Worm (Caenorhabditis elegans) whole organism, mixed stage, embryonic: ENCODE results near the gene srx-129.
A peak's percentile ranks its signal among the peaks of the same experiment; 100 is the strongest.

Experiments used
- M03D4.4 ChIP-seq: sonication (generic microtip); optimal IDR thresholded peaks from 2 replicates; lab custom pipeline; 2017; ENCODE audit warnings: mild to moderate bottlenecking, missing genetic modification characterization, missing compliant biosample characterization
- blmp-1 ChIP-seq: fragments of 150-350 bp; optimal IDR thresholded peaks from 2 replicates; lab custom pipeline; 2014; ENCODE audit warnings: missing biosample characterization, missing genetic modification characterization
- ceh-39 ChIP-seq: fragments of 150-350 bp; optimal IDR thresholded peaks from 2 replicates; lab custom pipeline; 2014; ENCODE audit warnings: missing biosample characterization, missing genetic modification characterization
- ceh-43 ChIP-seq: fragments of 200-800 bp; sonication (Bioruptor generic); optimal IDR thresholded peaks from 2 replicates; lab custom pipeline; 2018; ENCODE audit warnings: mild to moderate bottlenecking, missing genetic modification characterization, moderate library complexity, missing compliant biosample characterization
- ceh-83 ChIP-seq: fragments of 200-800 bp; sonication (Bioruptor generic); optimal IDR thresholded peaks from 2 replicates; lab custom pipeline; 2018; ENCODE audit warnings: mild to moderate bottlenecking, missing genetic modification characterization, missing compliant biosample characterization
- ces-1 ChIP-seq: fragments of 150-350 bp; optimal IDR thresholded peaks from 2 replicates; lab custom pipeline; 2014; ENCODE audit warnings: missing biosample characterization, missing genetic modification reagents, missing genetic modification characterization
- cnd-1 ChIP-seq: fragments of 200-800 bp; sonication (Bioruptor generic); optimal IDR thresholded peaks from 2 replicates; lab custom pipeline; 2018; ENCODE audit warnings: mild to moderate bottlenecking, missing genetic modification characterization, missing compliant biosample characterization
- drap-1 ChIP-seq: fragments of 200-800 bp; sonication (Bioruptor generic); optimal IDR thresholded peaks from 3 replicates; lab custom pipeline; 2018; ENCODE audit warnings: mild to moderate bottlenecking, missing genetic modification characterization, missing compliant biosample characterization
- elt-1 ChIP-seq: sonication (generic microtip); optimal IDR thresholded peaks from 2 replicates; lab custom pipeline; 2017; ENCODE audit warnings: missing genetic modification characterization, mild to moderate bottlenecking, missing compliant biosample characterization, antibody characterized with exemption, moderate library complexity, borderline replicate concordance; ENCODE audit not compliant: insufficient read depth
- flh-1 ChIP-seq: fragments of 200-800 bp; sonication (Bioruptor generic); optimal IDR thresholded peaks from 2 replicates; lab custom pipeline; 2018; ENCODE audit warnings: mild to moderate bottlenecking, missing genetic modification characterization, moderate library complexity, missing compliant biosample characterization
- ham-2 ChIP-seq: fragments of 200-800 bp; sonication (Bioruptor generic); optimal IDR thresholded peaks from 2 replicates; lab custom pipeline; 2018; ENCODE audit warnings: mild to moderate bottlenecking, missing genetic modification characterization, missing compliant biosample characterization
- hlh-1 ChIP-seq: fragments of 150-350 bp; optimal IDR thresholded peaks from 2 replicates; lab custom pipeline; 2014; ENCODE audit warnings: missing biosample characterization, missing genetic modification reagents, missing genetic modification characterization
- lin-13 ChIP-seq: fragments of 150-350 bp; optimal IDR thresholded peaks from 2 replicates; lab custom pipeline; 2014; ENCODE audit warnings: missing biosample characterization, missing genetic modification characterization
- lin-32 ChIP-seq: fragments of 200-800 bp; sonication (Bioruptor generic); optimal IDR thresholded peaks from 2 replicates; lab custom pipeline; 2018; ENCODE audit warnings: mild to moderate bottlenecking, missing genetic modification characterization, missing compliant biosample characterization
- lsy-2 ChIP-seq: fragments of 150-350 bp; optimal IDR thresholded peaks from 2 replicates; lab custom pipeline; 2014; ENCODE audit warnings: missing biosample characterization, missing genetic modification characterization
- mab-5 ChIP-seq: fragments of 150-350 bp; optimal IDR thresholded peaks from 2 replicates; lab custom pipeline; 2014; ENCODE audit warnings: missing biosample characterization, missing genetic modification characterization
- mep-1 ChIP-seq: fragments of 150-350 bp; optimal IDR thresholded peaks from 2 replicates; lab custom pipeline; 2017; ENCODE audit warnings: missing biosample characterization, missing genetic modification reagents, missing genetic modification characterization, inconsistent platforms
- mls-2 ChIP-seq: sonication (generic microtip); optimal IDR thresholded peaks from 2 replicates; lab custom pipeline; 2016; ENCODE audit warnings: mild to moderate bottlenecking, missing genetic modification characterization, moderate library complexity, missing compliant biosample characterization
- nhr-12 ChIP-seq: fragments of 150-350 bp; optimal IDR thresholded peaks from 2 replicates; lab custom pipeline; 2014; ENCODE audit warnings: missing biosample characterization, missing genetic modification characterization
- nhr-2 ChIP-seq: fragments of 150-350 bp; optimal IDR thresholded peaks from 2 replicates; lab custom pipeline; 2014; ENCODE audit warnings: missing biosample characterization, missing genetic modification characterization
- nhr-237 ChIP-seq: fragments of 150-350 bp; optimal IDR thresholded peaks from 2 replicates; lab custom pipeline; 2014; ENCODE audit warnings: missing biosample characterization, missing genetic modification characterization
- nhr-28 ChIP-seq: fragments of 150-350 bp; optimal IDR thresholded peaks from 2 replicates; lab custom pipeline; 2014; ENCODE audit warnings: missing biosample characterization, missing genetic modification characterization
- nhr-76 ChIP-seq: sonication (generic microtip); optimal IDR thresholded peaks from 2 replicates; lab custom pipeline; 2017; ENCODE audit warnings: missing biosample characterization, missing genetic modification characterization
- pha-4 ChIP-seq: fragments of 150-350 bp; optimal IDR thresholded peaks from 2 replicates; lab custom pipeline; 2018; ENCODE audit warnings: missing biosample characterization, missing genetic modification reagents, missing genetic modification characterization
- sem-2 ChIP-seq: fragments of 200-800 bp; sonication (Bioruptor generic); optimal IDR thresholded peaks from 2 replicates; lab custom pipeline; 2018; ENCODE audit warnings: mild to moderate bottlenecking, missing genetic modification characterization, missing compliant biosample characterization
- snpc-4 ChIP-seq: fragments of 150-350 bp; optimal IDR thresholded peaks from 2 replicates; lab custom pipeline; 2014; ENCODE audit warnings: missing biosample characterization, missing genetic modification characterization
- sptf-1 ChIP-seq: sonication (generic microtip); optimal IDR thresholded peaks from 2 replicates; lab custom pipeline; 2017; ENCODE audit warnings: mild to moderate bottlenecking, missing genetic modification characterization, moderate library complexity, missing compliant biosample characterization
- unc-39 ChIP-seq: fragments of 150-350 bp; optimal IDR thresholded peaks from 2 replicates; lab custom pipeline; 2014; ENCODE audit warnings: missing biosample characterization, missing genetic modification characterization
- unc-62 ChIP-seq: fragments of 150-350 bp; optimal IDR thresholded peaks from 2 replicates; lab custom pipeline; 2014; ENCODE audit warnings: missing biosample characterization, missing genetic modification reagents, missing genetic modification characterization
- zip-8 ChIP-seq: fragments of 150-350 bp; optimal IDR thresholded peaks from 2 replicates; lab custom pipeline; 2014; ENCODE audit warnings: missing biosample characterization, missing genetic modification characterization

srx-129 gene

DNA sequence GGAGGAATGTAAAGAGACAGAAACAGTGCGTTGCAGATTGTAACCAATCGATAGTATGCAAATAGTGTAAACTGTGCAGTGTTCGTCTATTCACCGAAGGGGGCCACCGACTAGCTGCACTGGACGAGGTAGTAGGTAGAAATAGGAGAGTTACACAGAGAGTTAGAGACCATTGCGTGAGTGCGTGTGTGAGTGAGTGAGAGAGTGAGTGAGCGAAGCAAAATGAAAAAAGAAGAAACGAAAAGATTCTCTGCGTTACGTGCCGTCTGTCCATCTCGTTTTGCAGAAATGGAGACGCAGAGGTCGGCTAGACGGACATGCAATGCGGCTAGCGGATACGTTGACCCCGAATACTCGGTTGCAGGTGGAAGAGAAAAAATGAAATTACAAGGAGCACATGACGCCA, 25.6 kb upstream of the srx-129 start (continued):
- TF ChIP-seq zip-8 (tag; lab: Kevin White, UChicago): peak; percentile 3
- TF ChIP-seq ceh-83 (GFP tag; lab: Kevin White, UChicago): no peak
- no peak for TF ChIP-seq nhr-28 (tag; lab: Kevin White, UChicago)
- no peak for TF ChIP-seq nhr-12 (tag; lab: Kevin White, UChicago)
- TF ChIP-seq, all 35 proteins: peak for 17

- TF ChIP-seq sem-2 (GFP tag; lab: Kevin White, UChicago) (no peak), ces-1 (GFP tag; lab: Kevin White, UChicago) (peak; percentile 89)
Observed at ce11 chrV:13812330-13812729, 21.7 kb upstream of the srx-129 start.

ce11 chrV:13812931-13813330, 21.1 kb upstream of the srx-129 start, which contains the start of gene ceh-24:
ceh-24 (plus strand) TSS chrV:13813231.
- no peak for TF ChIP-seq flh-1 (GFP tag; lab: Kevin White, UChicago)
- no peak for TF ChIP-seq nhr-237

DNA sequence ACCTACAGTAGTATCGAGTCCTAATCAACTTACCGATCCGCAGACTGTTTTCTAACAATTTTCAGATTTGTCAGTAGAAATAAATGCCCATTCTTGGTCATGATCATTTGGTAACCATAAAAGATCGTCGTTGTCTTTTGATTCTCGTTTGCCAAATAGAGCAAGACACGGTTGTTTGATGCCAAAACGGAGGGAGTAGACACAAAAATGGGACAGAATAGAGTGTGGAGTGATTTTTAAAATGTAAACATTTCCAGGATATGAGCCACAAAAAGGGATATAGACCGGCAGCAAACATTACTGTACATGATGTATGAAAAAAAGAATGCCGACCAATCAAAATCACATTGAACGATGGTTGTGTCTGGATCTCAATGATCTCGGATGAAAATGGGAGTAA, 17.2 kb upstream of the srx-129 start, which contains the start of gene F55B12.2:
Gene F55B12.2 (minus strand): TSS at position 101 of the 400 bp plus-strand sequence.
- no peak for TF ChIP-seq mab-5
- no peak for TF ChIP-seq ces-1 (GFP tag; lab: Kevin White, UChicago)
- TF ChIP-seq nhr-12 (tag; lab: Kevin White, UChicago): no peak
- no peak for TF ChIP-seq lsy-2
- TF ChIP-seq mls-2 (tag; lab: Kevin White, UChicago): no peak
- no peak for TF ChIP-seq blmp-1 (tag; lab: Kevin White, UChicago)
- TF ChIP-seq nhr-76: no peak
- TF ChIP-seq cnd-1 (tag; lab: Kevin White, UChicago): no peak
- no peak for TF ChIP-seq lin-32
- TF ChIP-seq ham-2 (GFP tag; lab: Kevin White, UChicago): no peak
- no peak for TF ChIP-seq elt-1 (tag; lab: Kevin White, UChicago)
- TF ChIP-seq flh-1 (GFP tag; lab: Kevin White, UChicago): no peak

DNA sequence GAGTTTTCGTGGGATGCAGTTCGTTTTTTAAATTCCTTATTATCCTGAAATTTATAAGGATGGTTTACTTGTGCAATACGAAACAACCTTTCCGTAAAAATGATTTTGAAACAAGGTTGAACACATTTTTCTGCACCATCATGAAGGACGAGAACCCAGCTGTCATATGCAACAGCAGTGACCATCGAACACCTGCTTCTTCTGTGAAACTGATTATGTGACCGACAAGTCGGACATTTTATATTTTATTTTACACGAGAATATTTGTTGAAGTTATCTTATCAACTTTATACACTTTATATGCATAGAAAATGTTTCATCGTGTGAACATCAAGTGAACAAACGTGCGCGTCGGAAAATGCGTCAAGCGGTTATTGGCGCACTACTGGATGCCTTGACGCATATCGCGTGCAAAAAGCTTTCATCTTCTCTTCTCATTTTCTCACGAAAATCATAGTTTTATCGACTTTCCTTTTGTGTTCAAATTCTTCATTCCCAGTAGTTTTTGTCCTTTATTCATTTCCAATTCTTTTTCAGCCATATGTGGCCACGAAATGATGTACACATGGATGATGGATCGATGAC, 15.1 kb upstream of the srx-129 start, which contains the start of gene sel-10:
Gene sel-10 (plus strand): TSS at position 538 of the 585 bp plus-strand sequence.
- peak; percentile 63 for TF ChIP-seq mep-1 (tag; lab: Kevin White, UChicago)
- TF ChIP-seq cnd-1 (tag; lab: Kevin White, UChicago): no peak
- no peak for TF ChIP-seq mab-5
- TF ChIP-seq hlh-1: peak; percentile 51
- no peak for TF ChIP-seq blmp-1 (tag; lab: Kevin White, UChicago)
- no peak for TF ChIP-seq sptf-1 (tag; lab: Kevin White, UChicago)
- no peak for TF ChIP-seq nhr-76
- TF ChIP-seq nhr-237: no peak
- peak; percentile 60 for TF ChIP-seq pha-4 (tag; lab: Kevin White, UChicago)
- no peak for TF ChIP-seq nhr-2 (tag; lab: Kevin White, UChicago)
- TF ChIP-seq ham-2 (GFP tag; lab: Kevin White, UChicago): no peak
- no peak for TF ChIP-seq ceh-43
- no peak for TF ChIP-seq unc-62 (GFP tag; lab: Kevin White, UChicago)
- peak; percentile 23 for TF ChIP-seq drap-1 (GFP tag; lab: Kevin White, UChicago)
- TF ChIP-seq mls-2 (tag; lab: Kevin White, UChicago): no peak
- TF ChIP-seq lin-13 (tag; lab: Kevin White, UChicago): peak; percentile 61
- TF ChIP-seq nhr-12 (tag; lab: Kevin White, UChicago): no peak
- TF ChIP-seq lsy-2: peak; percentile 67
- TF ChIP-seq lin-32: peak; percentile 55
- no peak for TF ChIP-seq ceh-83 (GFP tag; lab: Kevin White, UChicago)
- no peak for TF ChIP-seq ces-1 (GFP tag; lab: Kevin White, UChicago)
- TF ChIP-seq elt-1 (tag; lab: Kevin White, UChicago): no peak

DNA sequence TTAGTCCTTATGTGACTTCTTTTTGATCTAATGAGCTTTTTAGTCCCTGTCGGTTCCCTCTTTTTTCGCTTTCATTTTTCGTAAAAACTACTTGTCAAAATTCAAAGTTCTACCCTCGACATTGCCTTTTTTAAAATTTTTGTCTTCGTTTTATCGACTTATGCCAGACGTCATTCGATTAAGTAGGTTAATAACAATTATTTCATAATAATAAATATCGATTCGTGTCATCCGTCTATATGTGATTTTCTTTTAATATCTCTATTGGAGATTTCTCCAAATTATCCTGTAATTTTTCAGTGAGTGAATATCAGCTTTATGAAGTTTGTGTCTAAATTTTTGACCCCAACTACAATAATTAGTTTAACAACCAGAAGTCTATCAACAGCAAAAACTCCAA, 11.3 kb upstream of the srx-129 start, which contains the start of gene hpo-31:
Gene hpo-31 (plus strand): TSS at position 301 of the 400 bp plus-strand sequence.
- TF ChIP-seq mls-2 (tag; lab: Kevin White, UChicago): no peak
- TF ChIP-seq ceh-39 (tag; lab: Kevin White, UChicago): no peak
- no peak for TF ChIP-seq zip-8 (tag; lab: Kevin White, UChicago)
- no peak for TF ChIP-seq snpc-4 (tag; lab: Kevin White, UChicago)
- TF ChIP-seq M03D4.4: no peak
- no peak for TF ChIP-seq drap-1 (GFP tag; lab: Kevin White, UChicago)
- no peak for TF ChIP-seq lin-32
- TF ChIP-seq hlh-1: no peak
- no peak for TF ChIP-seq nhr-237
- TF ChIP-seq blmp-1 (tag; lab: Kevin White, UChicago): no peak
- no peak for TF ChIP-seq sem-2 (GFP tag; lab: Kevin White, UChicago)
- no peak for TF ChIP-seq mep-1 (tag; lab: Kevin White, UChicago)
- TF ChIP-seq ceh-43: no peak
- TF ChIP-seq mab-5: no peak
- TF ChIP-seq unc-39: no peak
- TF ChIP-seq nhr-2 (tag; lab: Kevin White, UChicago): no peak
- TF ChIP-seq flh-1 (GFP tag; lab: Kevin White, UChicago): no peak
